Fruit fly (Drosophila melanogaster): ENCODE results near the gene rdx.
A peak's percentile ranks its signal among the peaks of the same experiment; 100 is the strongest.

The rdx gene

dm6 chr3R:14059703-14060300, 27.9 kb upstream of the rdx start:
- TF ChIP-seq CG17801 (GFP tag; optimal IDR thresholded peaks at IDR 0.05; ENCODE audit: partially characterized antibody): no peak

dm6 chr3R:14058531-14059431, 26.9 kb upstream of the rdx start:
- TF ChIP-seq CG17801 (GFP tag; optimal IDR thresholded peaks at IDR 0.05; ENCODE audit: partially characterized antibody): no peak

dm6 chr3R:14057132-14057855, 25.4 kb upstream of the rdx start:
- peak; percentile 43 for TF ChIP-seq CG17801 (GFP tag; optimal IDR thresholded peaks at IDR 0.05; ENCODE audit: partially characterized antibody)

dm6 chr3R:14056320-14057053, 24.6 kb upstream of the rdx start, which contains the start of gene foxo:
Gene foxo (plus strand): TSS chr3R:14056945.
- peak; percentile 50 for TF ChIP-seq CG17801 (GFP tag; optimal IDR thresholded peaks at IDR 0.05; ENCODE audit: partially characterized antibody)

- peak; percentile 48 for TF ChIP-seq CG17801 (GFP tag; optimal IDR thresholded peaks at IDR 0.05; ENCODE audit: partially characterized antibody)
Measured at dm6 chr3R:14055944-14056319, 24.1 kb upstream of the rdx start.

dm6 chr3R:14054103-14054502, 22.2 kb upstream of the rdx start:
- no peak for TF ChIP-seq CG17801 (GFP tag; optimal IDR thresholded peaks at IDR 0.05; ENCODE audit: partially characterized antibody)

- TF ChIP-seq CG17801 (GFP tag; optimal IDR thresholded peaks at IDR 0.05; ENCODE audit: partially characterized antibody): peak; percentile 75
Measured at dm6 chr3R:14053037-14053808, 21.4 kb upstream of the rdx start.

- peak; percentile 57 for TF ChIP-seq CG17801 (GFP tag; optimal IDR thresholded peaks at IDR 0.05; ENCODE audit: partially characterized antibody)
Measured at dm6 chr3R:14052182-14053036, 20.6 kb upstream of the rdx start.

dm6 chr3R:14051391-14051852, 19.6 kb upstream of the rdx start:
- TF ChIP-seq CG17801 (GFP tag; optimal IDR thresholded peaks at IDR 0.05; ENCODE audit: partially characterized antibody): peak; percentile 98

dm6 chr3R:14050556-14051170, 18.8 kb upstream of the rdx start:
- no peak for TF ChIP-seq CG17801 (GFP tag; optimal IDR thresholded peaks at IDR 0.05; ENCODE audit: partially characterized antibody)

dm6 chr3R:14048702-14049142, 16.9 kb upstream of the rdx start:
- no peak for TF ChIP-seq CG17801 (GFP tag; optimal IDR thresholded peaks at IDR 0.05; ENCODE audit: partially characterized antibody)

dm6 chr3R:14044361-14044860, 12.6 kb upstream of the rdx start:
- TF ChIP-seq CG17801 (GFP tag; optimal IDR thresholded peaks at IDR 0.05; ENCODE audit: partially characterized antibody): no peak

- no peak for TF ChIP-seq CG17801 (GFP tag; optimal IDR thresholded peaks at IDR 0.05; ENCODE audit: partially characterized antibody)
Measured at dm6 chr3R:14041647-14042046, 9.8 kb upstream of the rdx start.
